1 fruit fly cellular context compared by ENCODE assay signal in the genomic region with DNA sequence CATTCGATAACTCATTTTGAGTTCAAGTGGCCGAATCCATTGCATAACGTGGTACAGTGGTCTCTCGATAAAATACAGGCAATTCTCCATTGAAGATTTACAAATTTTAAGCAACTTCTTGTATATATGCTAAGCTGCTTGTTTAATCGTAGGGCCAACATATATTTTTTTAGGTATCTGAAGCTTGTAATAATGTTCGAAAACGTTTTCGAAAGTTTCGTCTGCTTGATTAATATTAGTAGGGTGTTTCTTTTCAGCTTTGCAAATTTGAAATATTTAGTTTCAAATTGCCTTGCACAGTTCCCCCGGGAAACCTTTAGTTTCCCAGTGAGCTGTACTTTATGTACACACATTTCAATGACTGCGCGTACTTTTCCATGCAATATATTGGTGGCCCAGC.
A peak's percentile ranks its signal among the peaks of the same experiment; 100 is the strongest.
TF ChIP-seq lines count a peak whose summit lies in the region.

No protein-coding gene starts in this region.

TF ChIP-seq in whole organism, embryonic, 481 proteins besides CTCF, POLR2A, EP300 and RAD21 (continued from another document):
- TF ChIP-seq Hr39 (optimal IDR thresholded peaks at IDR 0.05; lab: Kevin White, UChicago) = no peak
- no peak for TF ChIP-seq aop (GFP tag; IDR thresholded peaks at IDR 0.05; lab: Robert Waterston, UW)
- no peak for TF ChIP-seq CG8478 (optimal IDR thresholded peaks at IDR 0.05; lab: Kevin White, UChicago)
- TF ChIP-seq cato (GFP tag; optimal IDR thresholded peaks at IDR 0.05; lab: Kevin White, UChicago; ENCODE audit: borderline replicate concordance) = no peak
- no peak for TF ChIP-seq Asciz (GFP tag; optimal IDR thresholded peaks at IDR 0.05; lab: Kevin White, UChicago)
- no peak for TF ChIP-seq CG6654 (GFP tag; optimal IDR thresholded peaks at IDR 0.05; lab: Kevin White, UChicago)
- TF ChIP-seq Usf (GFP tag; optimal IDR thresholded peaks at IDR 0.05; lab: Kevin White, UChicago) = no peak
- TF ChIP-seq ems (GFP tag; optimal IDR thresholded peaks at IDR 0.05; lab: Kevin White, UChicago) = no peak
- peak; percentile 31 for TF ChIP-seq CG11504 (tag; optimal IDR thresholded peaks at IDR 0.05; lab: Kevin White, UChicago)
- TF ChIP-seq Deaf1 (tag; optimal IDR thresholded peaks at IDR 0.05; lab: Kevin White, UChicago) = no peak
- no peak for TF ChIP-seq ase (GFP tag; IDR thresholded peaks at IDR 0.05; lab: Robert Waterston, UW)
- TF ChIP-seq CG16815 (GFP tag; optimal IDR thresholded peaks at IDR 0.05; lab: Kevin White, UChicago) = no peak
- no peak for TF ChIP-seq CG9932 (GFP tag; IDR thresholded peaks at IDR 0.05; lab: Robert Waterston, UW)
- TF ChIP-seq lov (optimal IDR thresholded peaks at IDR 0.05; lab: Kevin White, UChicago) = no peak
- TF ChIP-seq lov (GFP tag; IDR thresholded peaks at IDR 0.05; lab: Robert Waterston, UW) = no peak
- TF ChIP-seq pzg (GFP tag; optimal IDR thresholded peaks at IDR 0.05; lab: Kevin White, UChicago) = no peak
- no peak for TF ChIP-seq CG11398 (GFP tag; optimal IDR thresholded peaks at IDR 0.05; lab: Kevin White, UChicago)
- no peak for TF ChIP-seq Doc2 (GFP tag; IDR thresholded peaks at IDR 0.05; lab: Robert Waterston, UW)
- peak; percentile 44 for TF ChIP-seq Sox102F (GFP tag; optimal IDR thresholded peaks at IDR 0.05; lab: Kevin White, UChicago)
- TF ChIP-seq CG7839 (tag; optimal IDR thresholded peaks at IDR 0.05; lab: Kevin White, UChicago) = peak; percentile 34
- no peak for TF ChIP-seq CG7745 (tag; optimal IDR thresholded peaks at IDR 0.05; lab: Kevin White, UChicago)
- TF ChIP-seq BtbVII (GFP tag; optimal IDR thresholded peaks at IDR 0.05; lab: Kevin White, UChicago) = no peak
- no peak for TF ChIP-seq Myb (GFP tag; optimal IDR thresholded peaks at IDR 0.05; lab: Kevin White, UChicago)
- TF ChIP-seq cad (GFP tag; optimal IDR thresholded peaks at IDR 0.05; lab: Kevin White, UChicago) = no peak
- TF ChIP-seq CG4328 (GFP tag; optimal IDR thresholded peaks at IDR 0.05; lab: Kevin White, UChicago) = no peak
- no peak for TF ChIP-seq pho (GFP tag; optimal IDR thresholded peaks at IDR 0.05; lab: Kevin White, UChicago)
- TF ChIP-seq nau (GFP tag; optimal IDR thresholded peaks at IDR 0.05; lab: Kevin White, UChicago) = no peak
- no peak for TF ChIP-seq NfI (GFP tag; optimal IDR thresholded peaks at IDR 0.05; lab: Kevin White, UChicago)
- no peak for TF ChIP-seq exex (tag; optimal IDR thresholded peaks at IDR 0.05; lab: Kevin White, UChicago)
- no peak for TF ChIP-seq hb (GFP tag; IDR thresholded peaks at IDR 0.05; lab: Robert Waterston, UW; ENCODE audit: partially characterized antibody)
- peak; percentile 32 for TF ChIP-seq phol (tag; optimal IDR thresholded peaks at IDR 0.05; lab: Kevin White, UChicago)
- no peak for TF ChIP-seq CG8765 (GFP tag; IDR thresholded peaks at IDR 0.05; lab: Robert Waterston, UW)
- TF ChIP-seq ind (GFP tag; optimal IDR thresholded peaks at IDR 0.05; lab: Kevin White, UChicago) = peak; percentile 16
- no peak for TF ChIP-seq Lhr (GFP tag; optimal IDR thresholded peaks at IDR 0.05; lab: Kevin White, UChicago)
- no peak for TF ChIP-seq Mrtf (GFP tag; IDR thresholded peaks at IDR 0.05; lab: Robert Waterston, UW)
- TF ChIP-seq sc (optimal IDR thresholded peaks at IDR 0.05; lab: Kevin White, UChicago) = no peak
- no peak for TF ChIP-seq sc (GFP tag; optimal IDR thresholded peaks at IDR 0.05; lab: Kevin White, UChicago)
- no peak for TF ChIP-seq CG3995 (GFP tag; optimal IDR thresholded peaks at IDR 0.05; lab: Kevin White, UChicago)
- no peak for TF ChIP-seq CG18599 (GFP tag; optimal IDR thresholded peaks at IDR 0.05; lab: Kevin White, UChicago)
- no peak for TF ChIP-seq CG43689 (GFP tag; IDR thresholded peaks at IDR 0.05; lab: Robert Waterston, UW)
- TF ChIP-seq sd (tag; optimal IDR thresholded peaks at IDR 0.05; lab: Kevin White, UChicago) = no peak
- peak; percentile 75 for TF ChIP-seq sens (GFP tag; lab: Kevin White, UChicago)
- TF ChIP-seq bsh (GFP tag; optimal IDR thresholded peaks at IDR 0.05; lab: Kevin White, UChicago) = peak in 1 of 2 experiments; percentile 13
- no peak for TF ChIP-seq CG4282 (GFP tag; optimal IDR thresholded peaks at IDR 0.05; lab: Kevin White, UChicago)
- TF ChIP-seq grn (GFP tag; optimal IDR thresholded peaks at IDR 0.05; lab: Kevin White, UChicago) = no peak
- no peak for TF ChIP-seq tup (GFP tag; optimal IDR thresholded peaks at IDR 0.05; lab: Kevin White, UChicago)
- TF ChIP-seq lab (GFP tag; optimal IDR thresholded peaks at IDR 0.05; lab: Kevin White, UChicago) = peak; percentile 5
- peak; percentile 40 for TF ChIP-seq Oli (tag; optimal IDR thresholded peaks at IDR 0.05; lab: Kevin White, UChicago)
- no peak for TF ChIP-seq CG17186 (GFP tag; optimal IDR thresholded peaks at IDR 0.05; lab: Kevin White, UChicago)
- peak; percentile 61 for TF ChIP-seq grau (tag; optimal IDR thresholded peaks at IDR 0.05; lab: Kevin White, UChicago)
- TF ChIP-seq sob (GFP tag; IDR thresholded peaks at IDR 0.05; lab: Robert Waterston, UW) = no peak
- TF ChIP-seq CkIIα-i1 (GFP tag; IDR thresholded peaks at IDR 0.05; lab: Robert Waterston, UW) = no peak
- no peak for TF ChIP-seq slou (GFP tag; optimal IDR thresholded peaks at IDR 0.05; lab: Kevin White, UChicago)
- TF ChIP-seq Ets97D (GFP tag; optimal IDR thresholded peaks at IDR 0.05; lab: Kevin White, UChicago) = no peak
- TF ChIP-seq Xbp1 (GFP tag; optimal IDR thresholded peaks at IDR 0.05; lab: Kevin White, UChicago) = no peak
- TF ChIP-seq mld (GFP tag; IDR thresholded peaks at IDR 0.05; lab: Robert Waterston, UW; ENCODE audit: partially characterized antibody) = no peak
- no peak for TF ChIP-seq caup (GFP tag; optimal IDR thresholded peaks at IDR 0.05; lab: Kevin White, UChicago; ENCODE audit: severe bottlenecking)
- TF ChIP-seq crc (GFP tag; optimal IDR thresholded peaks at IDR 0.05; lab: Kevin White, UChicago) = no peak
- TF ChIP-seq Ssrp (tag; optimal IDR thresholded peaks at IDR 0.05; lab: Kevin White, UChicago) = peak; percentile 3
- TF ChIP-seq CG31441 (GFP tag; IDR thresholded peaks at IDR 0.05; lab: Robert Waterston, UW) = no peak
- TF ChIP-seq Atf-2 (GFP tag; optimal IDR thresholded peaks at IDR 0.05; lab: Kevin White, UChicago) = no peak
- TF ChIP-seq dpn (GFP tag; optimal IDR thresholded peaks at IDR 0.05; lab: Kevin White, UChicago) = peak in 1 of 2 experiments; percentile 6
- no peak for TF ChIP-seq CG9817 (tag; optimal IDR thresholded peaks at IDR 0.05; lab: Kevin White, UChicago)
- TF ChIP-seq mam (GFP tag; optimal IDR thresholded peaks at IDR 0.05; lab: Kevin White, UChicago) = no peak
- TF ChIP-seq dysf (GFP tag; IDR thresholded peaks at IDR 0.05; lab: Robert Waterston, UW) = no peak
- TF ChIP-seq HLH54F (GFP tag; optimal IDR thresholded peaks at IDR 0.05; lab: Kevin White, UChicago) = no peak
- no peak for TF ChIP-seq MTF-1 (GFP tag; optimal IDR thresholded peaks at IDR 0.05; lab: Kevin White, UChicago; ENCODE audit: borderline replicate concordance)
- no peak for TF ChIP-seq Lim3 (GFP tag; IDR thresholded peaks at IDR 0.05; lab: Robert Waterston, UW)
- no peak for TF ChIP-seq PHDP (tag; optimal IDR thresholded peaks at IDR 0.05; lab: Kevin White, UChicago)
- TF ChIP-seq ATbp (GFP tag; optimal IDR thresholded peaks at IDR 0.05; lab: Kevin White, UChicago) = no peak
- TF ChIP-seq pan (optimal IDR thresholded peaks at IDR 0.05; lab: Kevin White, UChicago) = no peak
- TF ChIP-seq pan (GFP tag; optimal IDR thresholded peaks at IDR 0.05 in 1 of 2, IDR thresholded peaks at IDR 0.05 in 1 of 2) = no peak
- no peak for TF ChIP-seq gro (GFP tag; optimal IDR thresholded peaks at IDR 0.05; lab: Kevin White, UChicago)
- no peak for TF ChIP-seq CG11085 (GFP tag; IDR thresholded peaks at IDR 0.05; lab: Robert Waterston, UW)
- TF ChIP-seq Gug (GFP tag; IDR thresholded peaks at IDR 0.05; lab: Robert Waterston, UW) = no peak
- TF ChIP-seq dan (GFP tag; IDR thresholded peaks at IDR 0.05; lab: Robert Waterston, UW) = no peak
- no peak for TF ChIP-seq CG10654 (GFP tag; optimal IDR thresholded peaks at IDR 0.05; lab: Kevin White, UChicago)
- no peak for TF ChIP-seq CG6683 (GFP tag; optimal IDR thresholded peaks at IDR 0.05; lab: Kevin White, UChicago)
- TF ChIP-seq Lpt (GFP tag; optimal IDR thresholded peaks at IDR 0.05; lab: Kevin White, UChicago) = no peak
- no peak for TF ChIP-seq Six4 (GFP tag; optimal IDR thresholded peaks at IDR 0.05; lab: Kevin White, UChicago)
- TF ChIP-seq CG13424 (tag; optimal IDR thresholded peaks at IDR 0.05; lab: Kevin White, UChicago) = peak; percentile 33
- peak; percentile 44 for TF ChIP-seq dmrt99B (tag; optimal IDR thresholded peaks at IDR 0.05; lab: Kevin White, UChicago)
- peak in 1 of 2 experiments; percentile 16 for TF ChIP-seq Hr51 (GFP tag; optimal IDR thresholded peaks at IDR 0.05; lab: Kevin White, UChicago)
- TF ChIP-seq Kr (GFP tag; optimal IDR thresholded peaks at IDR 0.05; lab: Kevin White, UChicago) = no peak
- TF ChIP-seq CG2678 (tag; optimal IDR thresholded peaks at IDR 0.05; lab: Kevin White, UChicago) = peak; percentile 34
- TF ChIP-seq inv (GFP tag; IDR thresholded peaks at IDR 0.05; lab: Robert Waterston, UW; ENCODE audit: partially characterized antibody) = no peak
- TF ChIP-seq CG7556 (GFP tag; optimal IDR thresholded peaks at IDR 0.05; lab: Kevin White, UChicago) = no peak
- TF ChIP-seq CG17359 (tag; optimal IDR thresholded peaks at IDR 0.05; lab: Kevin White, UChicago) = peak; percentile 27
- no peak for TF ChIP-seq CG33213 (GFP tag; optimal IDR thresholded peaks at IDR 0.05; lab: Kevin White, UChicago)
- no peak for TF ChIP-seq vvl (GFP tag; IDR thresholded peaks at IDR 0.05; lab: Robert Waterston, UW)
- TF ChIP-seq gem (tag; optimal IDR thresholded peaks at IDR 0.05; lab: Kevin White, UChicago) = peak; percentile 51
- no peak for TF ChIP-seq CG12744 (GFP tag; optimal IDR thresholded peaks at IDR 0.05; lab: Kevin White, UChicago)
- no peak for TF ChIP-seq Mes4 (GFP tag; optimal IDR thresholded peaks at IDR 0.05; lab: Kevin White, UChicago)
- no peak for TF ChIP-seq ken (GFP tag; IDR thresholded peaks at IDR 0.05; lab: Robert Waterston, UW)
- TF ChIP-seq Eip74EF (GFP tag; optimal IDR thresholded peaks at IDR 0.05; lab: Kevin White, UChicago) = no peak
- TF ChIP-seq Nf-YA (GFP tag; IDR thresholded peaks at IDR 0.05; lab: Robert Waterston, UW) = no peak
- no peak for TF ChIP-seq zen (tag; optimal IDR thresholded peaks at IDR 0.05; lab: Kevin White, UChicago)
- no peak for TF ChIP-seq fd102C (GFP tag; optimal IDR thresholded peaks at IDR 0.05; lab: Kevin White, UChicago)
- TF ChIP-seq unc-4 (GFP tag; IDR thresholded peaks at IDR 0.05; lab: Robert Waterston, UW; ENCODE audit: partially characterized antibody) = no peak
- no peak for TF ChIP-seq fd3F (GFP tag; optimal IDR thresholded peaks at IDR 0.05; lab: Kevin White, UChicago)
- no peak for TF ChIP-seq CG2875 (GFP tag; optimal IDR thresholded peaks at IDR 0.05; lab: Kevin White, UChicago)
- TF ChIP-seq tx (GFP tag; optimal IDR thresholded peaks at IDR 0.05; lab: Kevin White, UChicago) = no peak
- no peak for TF ChIP-seq CG9727 (GFP tag; optimal IDR thresholded peaks at IDR 0.05; lab: Kevin White, UChicago)
- no peak for TF ChIP-seq emc (GFP tag; optimal IDR thresholded peaks at IDR 0.05; lab: Kevin White, UChicago)
- no peak for TF ChIP-seq zfh2 (GFP tag; optimal IDR thresholded peaks at IDR 0.05; lab: Kevin White, UChicago)
- no peak for TF ChIP-seq CG3281 (GFP tag; optimal IDR thresholded peaks at IDR 0.05; lab: Kevin White, UChicago)
- no peak for TF ChIP-seq p53 (GFP tag; optimal IDR thresholded peaks at IDR 0.05; lab: Kevin White, UChicago)
- no peak for TF ChIP-seq CG16813 (GFP tag; IDR thresholded peaks at IDR 0.05; lab: Robert Waterston, UW; ENCODE audit: partially characterized antibody)
- TF ChIP-seq CG6791 (GFP tag; IDR thresholded peaks at IDR 0.05; lab: Robert Waterston, UW; ENCODE audit: partially characterized antibody) = no peak
- TF ChIP-seq CG34224 (GFP tag; IDR thresholded peaks at IDR 0.05; lab: Robert Waterston, UW; ENCODE audit: partially characterized antibody) = no peak
- TF ChIP-seq CHES-1-like (GFP tag; optimal IDR thresholded peaks at IDR 0.05; lab: Kevin White, UChicago) = no peak
- no peak for TF ChIP-seq CG11723 (GFP tag; optimal IDR thresholded peaks at IDR 0.05; lab: Kevin White, UChicago)
- peak in 1 of 2 experiments; percentile 11 for TF ChIP-seq Pdp1 (GFP tag; optimal IDR thresholded peaks at IDR 0.05; lab: Kevin White, UChicago)
- TF ChIP-seq NFAT (GFP tag; IDR thresholded peaks at IDR 0.05; lab: Robert Waterston, UW) = no peak
- TF ChIP-seq Elba2 (GFP tag; optimal IDR thresholded peaks at IDR 0.05; lab: Kevin White, UChicago) = no peak
- TF ChIP-seq CG11247 (GFP tag; IDR thresholded peaks at IDR 0.05; lab: Robert Waterston, UW) = no peak
- peak; percentile 36 for TF ChIP-seq CoRest (tag; optimal IDR thresholded peaks at IDR 0.05; lab: Kevin White, UChicago)
- TF ChIP-seq CG7786 (GFP tag; optimal IDR thresholded peaks at IDR 0.05; lab: Kevin White, UChicago) = no peak
- TF ChIP-seq CG18476 (GFP tag; optimal IDR thresholded peaks at IDR 0.05; lab: Kevin White, UChicago) = no peak
